Worm (Caenorhabditis elegans): ENCODE results near the gene mdmh-35.

ce11 chrII:7845571-7846236 lies 9.8 kb downstream of the mdmh-35 start, which contains the start of gene T09A5.4:
- TF ChIP-seq elt-3 (tag; optimal IDR thresholded peaks at IDR 0.05) (no peak), R02D3.7 (tag; optimal IDR thresholded peaks at IDR 0.05) (no peak), F13H6.1 (tag; optimal IDR thresholded peaks at IDR 0.05) (peak; percentile 33), mdl-1 (tag; optimal IDR thresholded peaks at IDR 0.05) (no peak), dmd-4 (tag; optimal IDR thresholded peaks at IDR 0.05) (no peak), egl-27 (tag; optimal IDR thresholded peaks at IDR 0.05) (no peak), nhr-6 (tag; optimal IDR thresholded peaks at IDR 0.05) (no peak), fos-1 (tag; optimal IDR thresholded peaks at IDR 0.05) (no peak), snpc-4 (tag; optimal IDR thresholded peaks at IDR 0.05) (no peak)

Measured in whole organism, L2 larva.